Fruit fly (Drosophila melanogaster) whole organism, adult: Measurements from ENCODE around the gene ocn.

Experiments used
- CG11617 ChIP-seq: fragments of 200-800 bp; sonication (Bioruptor generic); optimal IDR thresholded peaks from 2 replicates; lab custom pipeline; 2017; ENCODE audit warnings: mild to moderate bottlenecking, missing biosample characterization, missing genetic modification reagents, missing genetic modification characterization
- CG12768 ChIP-seq: fragments of 200-800 bp; sonication (Bioruptor generic); optimal IDR thresholded peaks from 2 replicates; lab custom pipeline; 2017; ENCODE audit warnings: missing biosample characterization, missing genetic modification characterization, mild to moderate bottlenecking, moderate library complexity, missing genetic modification reagents
- CG14711 ChIP-seq: fragments of 200-800 bp; sonication (Bioruptor generic); optimal IDR thresholded peaks from 2 replicates; lab custom pipeline; 2018; ENCODE audit warnings: missing biosample characterization, mild to moderate bottlenecking, missing genetic modification characterization, moderate library complexity
- CG1620 ChIP-seq: fragments of 200-800 bp; sonication (Bioruptor generic); optimal IDR thresholded peaks from 2 replicates; lab custom pipeline; 2016; ENCODE audit warnings: missing biosample characterization, missing genetic modification characterization
- CG33017 ChIP-seq: fragments of 200-800 bp; sonication (Bioruptor generic); optimal IDR thresholded peaks from 2 replicates; lab custom pipeline; 2018; ENCODE audit warnings: missing biosample characterization, mild to moderate bottlenecking, missing genetic modification characterization, moderate library complexity
- CG5204 ChIP-seq: fragments of 200-800 bp; sonication (Bioruptor generic); optimal IDR thresholded peaks from 2 replicates; lab custom pipeline; 2016; ENCODE audit warnings: missing biosample characterization, missing genetic modification characterization
- CG7045 ChIP-seq: fragments of 200-800 bp; sonication (Bioruptor generic); optimal IDR thresholded peaks from 2 replicates; lab custom pipeline; 2017; ENCODE audit warnings: missing biosample characterization, mild to moderate bottlenecking, missing genetic modification characterization
- CG7101 ChIP-seq: fragments of 200-800 bp; sonication (Bioruptor generic); optimal IDR thresholded peaks from 2 replicates; lab custom pipeline; 2018; ENCODE audit warnings: missing biosample characterization, mild to moderate bottlenecking, missing genetic modification characterization, moderate library complexity
- Clk ChIP-seq: fragments of 200-800 bp; sonication (Bioruptor generic); optimal IDR thresholded peaks from 2 replicates; lab custom pipeline; 2017; ENCODE audit warnings: missing biosample characterization, missing genetic modification characterization
- Crg-1 ChIP-seq: fragments of 200-800 bp; sonication (Bioruptor generic); optimal IDR thresholded peaks from 2 replicates; lab custom pipeline; 2016; ENCODE audit warnings: missing biosample characterization, missing genetic modification characterization
- Hr96 ChIP-seq: fragments of 200-800 bp; sonication (Bioruptor generic); optimal IDR thresholded peaks from 2 replicates; lab custom pipeline; 2016; ENCODE audit warnings: missing biosample characterization, missing genetic modification characterization
- Mnt ChIP-seq: fragments of 200-800 bp; sonication (Bioruptor generic); optimal IDR thresholded peaks from 2 replicates; lab custom pipeline; 2016; ENCODE audit warnings: missing biosample characterization, mild to moderate bottlenecking, missing genetic modification characterization
- bab1 ChIP-seq: fragments of 200-800 bp; sonication (Bioruptor generic); optimal IDR thresholded peaks from 3 replicates; lab custom pipeline; 2019; ENCODE audit warnings: missing biosample characterization, mild to moderate bottlenecking, missing genetic modification characterization, moderate library complexity
- cic ChIP-seq: fragments of 200-800 bp; sonication (Bioruptor generic); optimal IDR thresholded peaks from 2 replicates; lab custom pipeline; 2017; ENCODE audit warnings: missing biosample characterization, mild to moderate bottlenecking, missing genetic modification characterization, moderate library complexity
- cnc ChIP-seq, 2 experiments: fragments of >200 bp; optimal IDR thresholded peaks; 2 replicates each; lab custom pipeline; 2017
- kay ChIP-seq: fragments of 200-800 bp; sonication (Bioruptor generic); peaks from one replicate; lab custom pipeline; 2016; ENCODE audit warnings: missing biosample characterization, missing genetic modification characterization, borderline replicate concordance
- ovo ChIP-seq: fragments of 200-800 bp; sonication (Bioruptor generic); optimal IDR thresholded peaks from 2 replicates; lab custom pipeline; 2016; ENCODE audit warnings: missing biosample characterization, missing genetic modification characterization
- pad ChIP-seq: fragments of 200-800 bp; sonication (Bioruptor generic); optimal IDR thresholded peaks from 3 replicates; lab custom pipeline; 2017; ENCODE audit warnings: missing biosample characterization, missing genetic modification characterization, mild to moderate bottlenecking, moderate library complexity, missing genetic modification reagents
- tj ChIP-seq: fragments of 200-800 bp; sonication (Bioruptor generic); optimal IDR thresholded peaks from 3 replicates; lab custom pipeline; 2017; ENCODE audit warnings: missing biosample characterization, mild to moderate bottlenecking, missing genetic modification characterization, moderate library complexity
- toe ChIP-seq: fragments of 200-800 bp; sonication (Bioruptor generic); optimal IDR thresholded peaks from 2 replicates; lab custom pipeline; 2016; ENCODE audit warnings: missing biosample characterization, missing genetic modification characterization

Gene ocn

dm6 chr3R:30058057-30058868 is 20.7 kb upstream of the ocn start, which contains the start of gene sima:
sima (plus strand) TSS chr3R:30058311.
- TF ChIP-seq Crg-1 (GFP tag; lab: Kevin White, UChicago): no peak
- peak; percentile 57 for TF ChIP-seq CG12768 (GFP tag; lab: Kevin White, UChicago)
- TF ChIP-seq CG14711 (tag; lab: Kevin White, UChicago): peak; percentile 48
- TF ChIP-seq cnc (optimal IDR thresholded peaks at IDR 0.05; lab: Kevin White, UChicago): no peak
- no peak for TF ChIP-seq CG1620 (GFP tag; lab: Kevin White, UChicago)
- no peak for TF ChIP-seq kay (GFP tag; lab: Kevin White, UChicago)
- peak; percentile 1 for TF ChIP-seq ovo (GFP tag; lab: Kevin White, UChicago)
- TF ChIP-seq CG33017 (tag; lab: Kevin White, UChicago): peak; percentile 28
- peak; percentile 15 for TF ChIP-seq CG7101 (tag; lab: Kevin White, UChicago)
- TF ChIP-seq cic (GFP tag; lab: Kevin White, UChicago): peak; percentile 46
- TF ChIP-seq CG11617 (GFP tag; lab: Kevin White, UChicago): peak; percentile 40
- peak; percentile 12 for TF ChIP-seq toe (GFP tag; lab: Kevin White, UChicago)
- peak; percentile 55 for TF ChIP-seq Mnt (GFP tag; lab: Kevin White, UChicago)
- peak; percentile 26 for TF ChIP-seq bab1 (GFP tag; lab: Kevin White, UChicago)

- TF ChIP-seq CG7101 (tag; lab: Kevin White, UChicago) (peak; percentile 91), CG11617 (GFP tag; lab: Kevin White, UChicago) (peak; percentile 90), kay (GFP tag; lab: Kevin White, UChicago) (no peak), pad (GFP tag; lab: Kevin White, UChicago) (peak; percentile 65), CG33017 (tag; lab: Kevin White, UChicago) (peak; percentile 84), toe (GFP tag; lab: Kevin White, UChicago) (peak; percentile 87), CG5204 (no peak), CG12768 (GFP tag; lab: Kevin White, UChicago) (peak; percentile 73), cnc (optimal IDR thresholded peaks at IDR 0.05; lab: Kevin White, UChicago) (no peak), Clk (GFP tag; lab: Kevin White, UChicago) (peak; percentile 62), Hr96 (GFP tag; lab: Kevin White, UChicago) (no peak), Mnt (GFP tag; lab: Kevin White, UChicago) (peak; percentile 93), bab1 (GFP tag; lab: Kevin White, UChicago) (peak; percentile 92), cic (GFP tag; lab: Kevin White, UChicago) (peak; percentile 40), CG1620 (GFP tag; lab: Kevin White, UChicago) (peak; percentile 96), tj (GFP tag; lab: Kevin White, UChicago) (peak; percentile 73), CG14711 (tag; lab: Kevin White, UChicago) (peak; percentile 83), Crg-1 (GFP tag; lab: Kevin White, UChicago) (peak; percentile 73), ovo (GFP tag; lab: Kevin White, UChicago) (peak; percentile 71), CG7045 (peak; percentile 70)
Observed at dm6 chr3R:30056592-30057135, 19.1 kb upstream of the ocn start, which contains the start of the genes CG7950 and Rpp14a. CG7950 (plus strand) TSS chr3R:30056859. Rpp14a (plus strand) TSS chr3R:30056859.

DNA sequence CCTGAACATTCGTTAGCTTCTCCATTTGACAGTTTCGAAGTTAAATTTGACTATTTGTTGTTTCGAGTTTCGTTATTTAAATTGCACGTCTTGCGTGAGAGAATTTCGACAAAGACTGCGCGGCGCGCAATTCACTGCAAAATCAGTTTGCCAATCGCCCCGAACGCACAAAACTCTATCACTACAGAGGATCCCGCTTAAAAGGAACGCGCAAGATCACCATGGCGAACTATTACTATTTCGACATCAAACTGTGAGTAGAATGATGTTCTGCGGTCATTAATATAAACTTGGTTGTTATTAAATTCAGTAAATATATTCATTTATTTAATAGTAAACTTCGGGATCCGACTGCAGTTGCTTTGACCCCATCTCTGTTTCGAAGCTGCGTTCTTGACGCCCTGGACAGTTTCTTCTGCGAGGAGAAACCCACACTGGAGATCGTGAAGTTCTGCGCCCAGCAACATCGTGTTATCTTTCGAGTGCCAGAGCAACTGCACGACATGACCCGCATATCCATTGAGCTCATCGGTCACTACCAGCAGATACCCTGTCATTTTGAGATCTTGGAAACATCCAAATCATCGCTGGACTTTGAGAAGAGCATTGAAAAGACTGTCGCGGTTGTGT is 18.5 kb upstream of the ocn start, which contains the start of the genes Rpp14b and spn-A:
Gene Rpp14b (plus strand): TSS at position 43 of the 630 bp plus-strand sequence.
Gene spn-A (minus strand): TSS at position 123 of the 630 bp plus-strand sequence.
- TF ChIP-seq CG11617 (GFP tag; lab: Kevin White, UChicago) (no peak), Mnt (GFP tag; lab: Kevin White, UChicago) (no peak), CG33017 (tag; lab: Kevin White, UChicago) (no peak), CG14711 (tag; lab: Kevin White, UChicago) (peak; percentile 22), bab1 (GFP tag; lab: Kevin White, UChicago) (peak; percentile 18), CG1620 (GFP tag; lab: Kevin White, UChicago) (peak; percentile 62), CG7101 (tag; lab: Kevin White, UChicago) (peak; percentile 42)

DNA sequence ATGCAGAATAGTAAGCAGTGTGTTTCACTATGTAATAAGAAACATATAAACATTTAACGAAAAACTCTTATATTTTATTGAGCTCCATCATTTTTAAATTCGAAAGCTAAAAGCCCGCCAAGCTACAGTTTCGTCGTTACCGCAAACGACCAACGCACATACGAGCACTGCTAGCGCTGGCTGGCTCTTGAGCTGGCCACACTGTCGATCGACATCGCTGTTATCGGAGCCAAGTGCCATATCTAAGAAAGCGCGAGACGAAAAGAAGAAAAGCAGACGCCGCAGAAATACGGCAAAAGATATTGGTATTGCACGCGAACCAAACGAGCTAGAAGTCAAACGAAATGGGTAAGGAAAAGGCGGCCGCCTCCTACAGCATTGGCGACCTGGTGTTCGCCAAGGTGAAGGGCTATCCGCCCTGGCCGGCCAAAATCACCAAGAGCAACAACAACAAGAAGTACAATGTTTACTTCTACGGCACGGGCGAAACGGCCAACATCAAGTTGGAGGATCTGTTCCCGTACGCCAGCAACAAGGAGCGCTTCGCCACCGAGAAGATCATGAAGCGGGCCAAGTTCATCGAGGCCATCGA is 15.0 kb upstream of the ocn start, which contains the start of gene Jasper:
Gene Jasper (plus strand): TSS at position 60 of the 592 bp plus-strand sequence.
- TF ChIP-seq CG11617 (GFP tag; lab: Kevin White, UChicago) (no peak), CG7101 (tag; lab: Kevin White, UChicago) (peak; percentile 43), toe (GFP tag; lab: Kevin White, UChicago) (no peak), CG1620 (GFP tag; lab: Kevin White, UChicago) (peak; percentile 46), CG12768 (GFP tag; lab: Kevin White, UChicago) (no peak), cnc (optimal IDR thresholded peaks at IDR 0.05; lab: Kevin White, UChicago) (no peak), CG5204 (no peak), bab1 (GFP tag; lab: Kevin White, UChicago) (peak; percentile 71), Clk (GFP tag; lab: Kevin White, UChicago) (no peak), Crg-1 (GFP tag; lab: Kevin White, UChicago) (no peak), Mnt (GFP tag; lab: Kevin White, UChicago) (peak; percentile 24), tj (GFP tag; lab: Kevin White, UChicago) (peak; percentile 80), cic (GFP tag; lab: Kevin White, UChicago) (peak; percentile 40), ovo (GFP tag; lab: Kevin White, UChicago) (peak; percentile 26), CG14711 (tag; lab: Kevin White, UChicago) (no peak), kay (GFP tag; lab: Kevin White, UChicago) (no peak), CG33017 (tag; lab: Kevin White, UChicago) (no peak), Hr96 (GFP tag; lab: Kevin White, UChicago) (no peak), pad (GFP tag; lab: Kevin White, UChicago) (no peak), CG7045 (no peak)
